Worm (Caenorhabditis elegans) whole organism, L4 larva: ENCODE measurements around the gene jnk-1.
A peak's percentile ranks its signal among the peaks of the same experiment; 100 is the strongest.

Source experiments
- F10B5.3 ChIP-seq: sonication (generic microtip); optimal IDR thresholded peaks from 2 replicates; lab custom pipeline; 2016; ENCODE audit warnings: mild to moderate bottlenecking, missing genetic modification characterization, missing compliant biosample characterization
- F26F4.8 ChIP-seq: fragments of 200-800 bp; sonication (Bioruptor generic); conservative IDR thresholded peaks from 2 replicates; pipeline ENCODE4 v1.3.6; 2022; ENCODE audit warnings: missing genetic modification characterization, missing compliant biosample characterization
- F37D6.2 ChIP-seq: sonication (generic microtip); optimal IDR thresholded peaks from 2 replicates; lab custom pipeline; 2016; ENCODE audit warnings: mild to moderate bottlenecking, missing genetic modification characterization, missing compliant biosample characterization
- F44E2.7 ChIP-seq: fragments of 200-800 bp; sonication (Bioruptor generic); IDR thresholded peaks from 2 replicates; pipeline ENCODE4 v2.1.2; 2022; ENCODE audit warnings: missing genetic modification characterization, missing compliant biosample characterization
- F49E8.2 ChIP-seq: sonication (generic microtip); optimal IDR thresholded peaks from 2 replicates; lab custom pipeline; 2016; ENCODE audit warnings: missing compliant biosample characterization, mild to moderate bottlenecking, missing genetic modification characterization, borderline replicate concordance
- R02D3.7 ChIP-seq: fragments of 150-350 bp; sonication (generic microtip); optimal IDR thresholded peaks from 3 replicates; lab custom pipeline; 2014; ENCODE audit warnings: missing biosample characterization, missing genetic modification characterization
- T26A8.4 ChIP-seq: fragments of 200-800 bp; sonication (Bioruptor generic); IDR thresholded peaks from 2 replicates; pipeline ENCODE4 v1.3.6; 2022; ENCODE audit warnings: missing genetic modification characterization, missing compliant biosample characterization
- Y48G9A.11 ChIP-seq: fragments of 200-800 bp; sonication (Bioruptor generic); IDR thresholded peaks from 2 replicates; pipeline ENCODE4 v1.3.6; 2022; ENCODE audit warnings: missing genetic modification reagents, missing genetic modification characterization, missing compliant biosample characterization
- Y5F2A.4 ChIP-seq: fragments of 200-800 bp; sonication (Bioruptor generic); optimal IDR thresholded peaks from 2 replicates; lab custom pipeline; 2018; ENCODE audit warnings: mild to moderate bottlenecking, missing genetic modification characterization, missing compliant biosample characterization
- ZK337.2 ChIP-seq: fragments of 200-800 bp; sonication (Bioruptor generic); IDR thresholded peaks from 2 replicates; pipeline ENCODE4 v1.3.6; 2022; ENCODE audit warnings: missing genetic modification reagents, missing genetic modification characterization, missing compliant biosample characterization
- aly-2 ChIP-seq: sonication (generic microtip); optimal IDR thresholded peaks from 2 replicates; lab custom pipeline; 2018; ENCODE audit warnings: missing biosample characterization, missing genetic modification characterization
- ama-1 ChIP-seq: fragments of 150-350 bp; optimal IDR thresholded peaks from 2 replicates; lab custom pipeline; 2014; ENCODE audit warnings: inconsistent platforms, mixed read lengths
- arid-1 ChIP-seq: fragments of 200-800 bp; sonication (Bioruptor generic); conservative IDR thresholded peaks from 2 replicates; pipeline ENCODE4 v1.3.6; 2022; ENCODE audit warnings: missing genetic modification reagents, missing genetic modification characterization, missing compliant biosample characterization
- attf-4 ChIP-seq: sonication (generic microtip); optimal IDR thresholded peaks from 3 replicates; lab custom pipeline; 2017; ENCODE audit warnings: missing biosample characterization, missing genetic modification characterization
- ceh-28 ChIP-seq: fragments of 150-350 bp; optimal IDR thresholded peaks from 2 replicates; lab custom pipeline; 2014; ENCODE audit warnings: missing biosample characterization, missing genetic modification reagents, missing genetic modification characterization
- ceh-44 ChIP-seq: fragments of 200-800 bp; sonication (Bioruptor generic); IDR thresholded peaks from 2 replicates; pipeline ENCODE4 v1.3.6; 2022; ENCODE audit warnings: missing genetic modification reagents, missing genetic modification characterization, missing compliant biosample characterization
- cey-2 ChIP-seq: sonication (generic microtip); optimal IDR thresholded peaks from 3 replicates; lab custom pipeline; 2017; ENCODE audit warnings: missing genetic modification characterization, mild to moderate bottlenecking, missing compliant biosample characterization, antibody characterized with exemption, borderline replicate concordance; ENCODE audit not compliant: insufficient read depth
- daf-12 ChIP-seq: fragments of 150-350 bp; optimal IDR thresholded peaks from 2 replicates; lab custom pipeline; 2014; ENCODE audit warnings: missing biosample characterization, missing genetic modification reagents, missing genetic modification characterization
- daf-19 ChIP-seq: fragments of 200-800 bp; sonication (Bioruptor generic); conservative IDR thresholded peaks from 2 replicates; pipeline ENCODE4 v1.3.6; 2022; ENCODE audit warnings: missing genetic modification characterization, missing compliant biosample characterization
- dmd-8 ChIP-seq: fragments of 200-800 bp; sonication (Bioruptor generic); IDR thresholded peaks from 2 replicates; pipeline ENCODE4 v1.3.6; 2022; ENCODE audit warnings: missing genetic modification characterization, missing compliant biosample characterization
- dmd-9 ChIP-seq: fragments of 200-800 bp; sonication (Bioruptor generic); IDR thresholded peaks from 2 replicates; pipeline ENCODE4 v1.3.6; 2022; ENCODE audit warnings: missing genetic modification reagents, missing genetic modification characterization, missing compliant biosample characterization
- dve-1 ChIP-seq: sonication (generic microtip); optimal IDR thresholded peaks from 2 replicates; lab custom pipeline; 2017; ENCODE audit warnings: antibody characterized with exemption, mild to moderate bottlenecking, missing genetic modification characterization, missing compliant biosample characterization; ENCODE audit not compliant: insufficient read depth
- gei-8 ChIP-seq: fragments of 200-800 bp; sonication (Bioruptor generic); optimal IDR thresholded peaks from 2 replicates; lab custom pipeline; 2018; ENCODE audit warnings: mild to moderate bottlenecking, missing genetic modification characterization, missing compliant biosample characterization
- hlh-11 ChIP-seq: fragments of 200-800 bp; sonication (Bioruptor generic); optimal IDR thresholded peaks from 2 replicates; lab custom pipeline; 2018; ENCODE audit warnings: mild to moderate bottlenecking, missing genetic modification characterization, missing compliant biosample characterization
- lin-1 ChIP-seq: fragments of 200-800 bp; sonication (Bioruptor generic); IDR thresholded peaks from 2 replicates; pipeline ENCODE4 v1.3.6; 2022; ENCODE audit warnings: missing genetic modification reagents, missing genetic modification characterization, missing compliant biosample characterization
- lin-39 ChIP-seq: fragments of 150-350 bp; optimal IDR thresholded peaks from 2 replicates; lab custom pipeline; 2014; ENCODE audit warnings: missing biosample characterization, missing genetic modification reagents, missing genetic modification characterization
- madf-5 ChIP-seq, 2 experiments: fragments of 200-800 bp; sonication (Bioruptor generic); IDR thresholded peaks; 2 replicates each; pipeline ENCODE4 v1.3.6; 2022; ENCODE audit warnings: missing compliant biosample characterization in 2 of 2, missing genetic modification characterization in 2 of 2
- madf-9 ChIP-seq: fragments of 200-800 bp; sonication (Bioruptor generic); conservative IDR thresholded peaks from 2 replicates; pipeline ENCODE4 v1.3.6; 2022; ENCODE audit warnings: missing genetic modification reagents, missing genetic modification characterization, missing compliant biosample characterization
- mep-1 ChIP-seq: fragments of 150-350 bp; sonication (generic microtip); optimal IDR thresholded peaks from 3 replicates; lab custom pipeline; 2014; ENCODE audit warnings: missing biosample characterization, missing genetic modification characterization
- mxl-2 ChIP-seq: fragments of 200-800 bp; sonication (Bioruptor generic); conservative IDR thresholded peaks from 2 replicates; pipeline ENCODE4 v1.3.6; 2022; ENCODE audit warnings: missing genetic modification reagents, missing genetic modification characterization, missing compliant biosample characterization
- nhr-10 ChIP-seq: fragments of 150-350 bp; optimal IDR thresholded peaks from 2 replicates; lab custom pipeline; 2014; ENCODE audit warnings: missing biosample characterization, missing genetic modification characterization
- nhr-102 ChIP-seq: sonication (generic microtip); optimal IDR thresholded peaks from 2 replicates; lab custom pipeline; 2016; ENCODE audit warnings: mild to moderate bottlenecking, missing genetic modification characterization, moderate library complexity, missing compliant biosample characterization
- nhr-11 ChIP-seq: fragments of 150-350 bp; optimal IDR thresholded peaks from 2 replicates; lab custom pipeline; 2014; ENCODE audit warnings: missing biosample characterization, missing genetic modification characterization
- nhr-25 ChIP-seq: sonication (generic microtip); optimal IDR thresholded peaks from 2 replicates; lab custom pipeline; 2017; ENCODE audit warnings: missing genetic modification characterization, mild to moderate bottlenecking, missing compliant biosample characterization, antibody characterized with exemption, moderate library complexity, borderline replicate concordance; ENCODE audit not compliant: insufficient read depth
- nhr-41 ChIP-seq: fragments of 200-800 bp; sonication (Bioruptor generic); IDR thresholded peaks from 2 replicates; pipeline ENCODE4 v1.3.6; 2022; ENCODE audit warnings: missing genetic modification reagents, missing genetic modification characterization, missing compliant biosample characterization
- nhr-42 ChIP-seq: fragments of 200-800 bp; sonication (Bioruptor generic); IDR thresholded peaks from 2 replicates; pipeline ENCODE4 v1.3.6; 2022; ENCODE audit warnings: missing genetic modification characterization, missing compliant biosample characterization
- nhr-76 ChIP-seq: fragments of 150-350 bp; optimal IDR thresholded peaks from 2 replicates; lab custom pipeline; 2014; ENCODE audit warnings: missing biosample characterization, missing genetic modification characterization
- nhr-77 ChIP-seq: fragments of 150-350 bp; optimal IDR thresholded peaks from 2 replicates; lab custom pipeline; 2014; ENCODE audit warnings: missing biosample characterization, missing genetic modification characterization
- pha-4 ChIP-seq, 2 experiments: fragments of 150-350 bp in 1 of 2; fragments of 200-800 bp in 1 of 2; sonication (Bioruptor generic) in 1 of 2; IDR thresholded peaks in 1 of 2; optimal IDR thresholded peaks in 1 of 2; 2 replicates each; pipeline versions ENCODE4 v1.3.6 to Lab custom; 2014 to 2022; ENCODE audit warnings: missing genetic modification characterization in 2 of 2, missing genetic modification reagents in 2 of 2, missing biosample characterization in 1 of 2, missing compliant biosample characterization in 1 of 2
- php-3 ChIP-seq: fragments of 200-800 bp; sonication (Bioruptor generic); IDR thresholded peaks from 2 replicates; pipeline ENCODE4 v1.3.6; 2022; ENCODE audit warnings: missing genetic modification reagents, missing genetic modification characterization, missing compliant biosample characterization
- set-16 ChIP-seq: fragments of 200-800 bp; sonication (Bioruptor generic); IDR thresholded peaks from 2 replicates; pipeline ENCODE4 v1.3.6; 2022; ENCODE audit warnings: missing genetic modification reagents, missing genetic modification characterization, missing compliant biosample characterization
- snpc-1.2 ChIP-seq: fragments of 200-800 bp; sonication (Bioruptor generic); IDR thresholded peaks from 2 replicates; pipeline ENCODE4 v1.3.6; 2022; ENCODE audit warnings: missing genetic modification reagents, missing genetic modification characterization, missing compliant biosample characterization
- spr-3 ChIP-seq: fragments of 200-800 bp; sonication (Bioruptor generic); optimal IDR thresholded peaks from 2 replicates; lab custom pipeline; 2018; ENCODE audit warnings: mild to moderate bottlenecking, missing genetic modification characterization, missing compliant biosample characterization
- unc-62 ChIP-seq, 3 experiments: fragments of 150-350 bp in 1 of 3; sonication (generic microtip); optimal IDR thresholded peaks in 2 of 3; peaks in 1 of 3; 1 replicate in 1 of 3; 2 replicates in 2 of 3; lab custom pipeline; 2014 to 2017; ENCODE audit warnings: missing biosample characterization in 3 of 3, missing genetic modification characterization in 3 of 3, missing genetic modification reagents in 3 of 3, missing genotype in 1 of 3
- vab-7 ChIP-seq: fragments of 200-800 bp; sonication (Bioruptor generic); IDR thresholded peaks from 2 replicates; pipeline ENCODE4 v1.3.6; 2022; ENCODE audit warnings: missing genetic modification reagents, missing genetic modification characterization, missing compliant biosample characterization
- zag-1 ChIP-seq: fragments of 150-350 bp; optimal IDR thresholded peaks from 2 replicates; lab custom pipeline; 2014; ENCODE audit warnings: missing biosample characterization, missing genetic modification characterization
- zfp-2 ChIP-seq: sonication (generic microtip); optimal IDR thresholded peaks from 2 replicates; lab custom pipeline; 2016; ENCODE audit warnings: mild to moderate bottlenecking, missing genetic modification characterization, missing compliant biosample characterization
- zip-2 ChIP-seq: fragments of 150-350 bp; optimal IDR thresholded peaks from 2 replicates; lab custom pipeline; 2014; ENCODE audit warnings: missing biosample characterization, missing genetic modification characterization
- ztf-11 ChIP-seq: fragments of 150-350 bp; optimal IDR thresholded peaks from 2 replicates; lab custom pipeline; 2014; ENCODE audit warnings: missing biosample characterization, missing genetic modification characterization

The jnk-1 gene

ce11 chrIV:6974162-6974938 lies 16.9 kb downstream of the jnk-1 start:
- TF ChIP-seq zip-2 (no peak), nhr-11 (tag; lab: Kevin White, UChicago) (no peak), php-3 (GFP tag; lab: Robert Waterston, UW) (no peak), ama-1 (lab: Kevin White, UChicago) (no peak), spr-3 (GFP tag; lab: Kevin White, UChicago) (no peak), Y5F2A.4 (GFP tag; lab: Kevin White, UChicago) (no peak), zag-1 (no peak), aly-2 (no peak), nhr-25 (tag; lab: Kevin White, UChicago) (no peak), R02D3.7 (no peak), madf-5 (GFP tag; IDR thresholded peaks at IDR 0.05; lab: Robert Waterston, UW) (no peak), nhr-42 (GFP tag; lab: Robert Waterston, UW) (no peak), hlh-11 (no peak), nhr-10 (tag; lab: Kevin White, UChicago) (no peak), ztf-11 (tag; lab: Kevin White, UChicago) (no peak), nhr-102 (tag; lab: Kevin White, UChicago) (no peak), snpc-1.2 (GFP tag; lab: Robert Waterston, UW) (peak; percentile 93), F49E8.2 (tag; lab: Kevin White, UChicago) (peak; percentile 50), arid-1 (GFP tag; lab: Robert Waterston, UW) (peak; percentile 56; the same call in 1 of the 2 replicates), madf-9 (no peak), T26A8.4 (no peak), attf-4 (no peak), unc-62 (GFP tag; optimal IDR thresholded peaks at IDR 0.05 in 1 of 2; lab: Kevin White, UChicago) (peak in 1 of 2 experiments; percentile 7), unc-62 (tag; optimal IDR thresholded peaks at IDR 0.05; lab: Kevin White, UChicago) (no peak), zfp-2 (tag; lab: Kevin White, UChicago) (no peak), nhr-76 (no peak), ZK337.2 (GFP tag; lab: Robert Waterston, UW) (no peak), vab-7 (GFP tag; lab: Robert Waterston, UW) (no peak), lin-39 (tag; lab: Kevin White, UChicago) (no peak), dmd-9 (GFP tag; lab: Robert Waterston, UW) (no peak), mxl-2 (GFP tag; lab: Robert Waterston, UW) (no peak), gei-8 (GFP tag; lab: Kevin White, UChicago) (no peak), lin-1 (GFP tag; lab: Robert Waterston, UW) (no peak), set-16 (GFP tag; lab: Robert Waterston, UW) (peak; percentile 91; the same call in 1 of the 2 replicates), ceh-44 (GFP tag; lab: Robert Waterston, UW) (no peak), dve-1 (tag; lab: Kevin White, UChicago) (no peak), dmd-8 (GFP tag; lab: Robert Waterston, UW) (no peak), Y48G9A.11 (peak; percentile 55; the same call in 1 of the 2 replicates), pha-4 (GFP tag; IDR thresholded peaks at IDR 0.05; lab: Robert Waterston, UW) (no peak; the same call in 1 of the 2 replicates), pha-4 (tag; optimal IDR thresholded peaks at IDR 0.05; lab: Kevin White, UChicago) (no peak), mep-1 (tag; lab: Kevin White, UChicago) (no peak), daf-12 (tag; lab: Kevin White, UChicago) (no peak), cey-2 (no peak), F26F4.8 (0 out of 2 replicates have a peak, but pooled peaks have one; percentile 16), nhr-41 (GFP tag; lab: Robert Waterston, UW) (no peak), daf-19 (GFP tag; lab: Robert Waterston, UW) (no peak), F37D6.2 (tag; lab: Kevin White, UChicago) (no peak), F10B5.3 (no peak), F44E2.7 (GFP tag; lab: Robert Waterston, UW) (no peak), ceh-28 (tag; lab: Kevin White, UChicago) (no peak), nhr-77 (tag; lab: Kevin White, UChicago) (no peak)
